Worm (Caenorhabditis elegans) whole organism, early embryonic: ENCODE measurements around the gene cyp-33B1.

Experiments
- B0310.2 ChIP-seq: sonication (generic microtip); optimal IDR thresholded peaks from 2 replicates; lab custom pipeline; 2016; ENCODE audit warnings: mild to moderate bottlenecking, missing genetic modification characterization, missing compliant biosample characterization
- F13C5.2 ChIP-seq: sonication (generic microtip); optimal IDR thresholded peaks from 2 replicates; lab custom pipeline; 2017; ENCODE audit warnings: mild to moderate bottlenecking, missing genetic modification characterization, inconsistent platforms, missing compliant biosample characterization
- aly-1 ChIP-seq: sonication (generic microtip); optimal IDR thresholded peaks from 2 replicates; lab custom pipeline; 2016; ENCODE audit warnings: missing genetic modification characterization, missing compliant biosample characterization
- ama-1 ChIP-seq: fragments of 150-350 bp; optimal IDR thresholded peaks from 2 replicates; lab custom pipeline; 2014
- ceh-13 ChIP-seq: fragments of 200-800 bp; sonication (Bioruptor generic); optimal IDR thresholded peaks from 2 replicates; lab custom pipeline; 2018; ENCODE audit warnings: mild to moderate bottlenecking, missing genetic modification characterization, missing compliant biosample characterization
- ets-7 ChIP-seq: sonication (generic microtip); optimal IDR thresholded peaks from 2 replicates; lab custom pipeline; 2016; ENCODE audit warnings: missing genotype, missing genetic modification characterization, missing compliant biosample characterization
- flt-1 ChIP-seq: fragments of 200-800 bp; sonication (Bioruptor generic); IDR thresholded peaks from 2 replicates; pipeline ENCODE4 v1.3.6; 2022; ENCODE audit warnings: missing genetic modification characterization, missing compliant biosample characterization
- hmbx-1 ChIP-seq: sonication (generic microtip); optimal IDR thresholded peaks from 2 replicates; lab custom pipeline; 2016; ENCODE audit warnings: mild to moderate bottlenecking, missing genetic modification characterization, missing compliant biosample characterization
- hnd-1 ChIP-seq: sonication (generic microtip); optimal IDR thresholded peaks from 2 replicates; lab custom pipeline; 2016; ENCODE audit warnings: missing genetic modification characterization, missing compliant biosample characterization
- scrt-1 ChIP-seq: fragments of 200-800 bp; sonication (Bioruptor generic); IDR thresholded peaks from 2 replicates; pipeline ENCODE4 v1.3.6; 2022; ENCODE audit warnings: missing genetic modification characterization, missing compliant biosample characterization
- sea-1 ChIP-seq: fragments of 200-800 bp; sonication (Bioruptor generic); conservative IDR thresholded peaks from 2 replicates; pipeline ENCODE4 v1.3.6; 2022; ENCODE audit warnings: missing genetic modification characterization, missing compliant biosample characterization
- tra-4 ChIP-seq: sonication (generic microtip); optimal IDR thresholded peaks from 2 replicates; lab custom pipeline; 2017; ENCODE audit warnings: missing genetic modification characterization, missing compliant biosample characterization

ce11 chrV:9009175-9009574 lies 32.0 kb upstream of the cyp-33B1 start, which contains the start of gene srx-2:
- TF ChIP-seq F13C5.2 (tag; lab: Kevin White, UChicago) = no peak
- TF ChIP-seq tra-4 (tag; lab: Kevin White, UChicago) = no peak
- TF ChIP-seq ceh-13 = no peak
- no peak for TF ChIP-seq sea-1 (GFP tag; lab: Robert Waterston, UW)
- TF ChIP-seq B0310.2 (tag; lab: Kevin White, UChicago) = no peak
- TF ChIP-seq hnd-1 (tag; lab: Kevin White, UChicago) = no peak
- no peak for TF ChIP-seq scrt-1
- no peak for TF ChIP-seq hmbx-1 (tag; lab: Kevin White, UChicago)
- no peak for TF ChIP-seq flt-1 (GFP tag; lab: Robert Waterston, UW)
- TF ChIP-seq ama-1 (lab: Kevin White, UChicago) = no peak
- no peak for TF ChIP-seq aly-1 (tag; lab: Kevin White, UChicago)
- no peak for TF ChIP-seq ets-7 (tag; lab: Kevin White, UChicago)
